Worm (Caenorhabditis elegans): Measurements from ENCODE around the gene str-145.

DNA sequence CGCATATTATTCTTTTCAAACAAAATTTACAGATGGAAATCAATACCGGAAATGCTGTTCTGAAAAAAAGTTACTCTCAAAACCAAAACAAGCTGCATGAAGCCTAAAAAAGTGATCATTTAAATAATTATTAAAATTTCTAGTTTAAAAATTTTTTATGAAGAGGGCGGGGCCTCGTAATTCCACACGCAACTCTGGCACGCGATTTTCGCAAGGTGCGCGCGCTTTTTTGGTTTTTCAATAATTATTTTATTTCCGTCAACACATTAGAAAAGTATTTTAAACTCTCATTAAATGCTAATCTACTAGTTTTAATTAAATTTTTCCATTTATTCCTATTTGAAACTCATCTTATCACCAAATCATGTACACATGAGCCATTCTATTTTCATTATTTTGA, 31.6 kb upstream of the str-145 start:
- TF ChIP-seq lin-39 (tag; optimal IDR thresholded peaks at IDR 0.05) (no peak), skn-1 (tag; optimal IDR thresholded peaks at IDR 0.05) (no peak)
